Worm (Caenorhabditis elegans): ENCODE measurements around the gene fbxa-30.

DNA sequence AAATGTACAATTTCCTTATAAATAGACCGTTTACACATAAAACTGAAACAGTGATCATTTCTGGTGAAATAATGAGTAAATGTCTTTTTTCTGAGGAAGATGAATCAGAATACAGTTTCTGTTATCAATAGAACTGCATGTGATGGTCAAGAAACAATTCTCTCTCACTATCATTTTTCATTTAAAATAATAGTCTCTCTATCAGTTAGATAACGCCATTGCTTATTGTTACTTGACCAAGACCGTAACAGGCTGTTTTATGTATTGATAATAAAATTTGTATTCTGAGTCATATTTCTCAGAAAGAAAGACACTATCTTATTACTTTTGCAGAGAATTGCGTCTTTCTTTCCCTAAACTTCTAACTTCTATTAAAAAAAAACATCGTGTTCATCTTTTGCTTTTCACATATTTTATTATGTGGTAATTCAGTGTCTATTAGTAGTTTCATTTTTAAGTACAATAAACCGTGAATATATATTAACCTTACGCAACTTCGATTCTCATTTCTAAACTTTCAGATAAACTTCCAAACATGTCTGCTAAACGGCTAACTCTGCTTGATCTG is 19.8 kb upstream of the fbxa-30 start, which contains the start of gene fbxa-35:
- TF ChIP-seq ref-2 (tag; optimal IDR thresholded peaks at IDR 0.05) (no peak), syd-9 (tag; optimal IDR thresholded peaks at IDR 0.05) (no peak), zip-5 (tag; optimal IDR thresholded peaks at IDR 0.05) (no peak), nhr-11 (tag; optimal IDR thresholded peaks at IDR 0.05) (no peak), ceh-45 (GFP tag; IDR thresholded peaks at IDR 0.05) (no peak), pha-4 (tag; optimal IDR thresholded peaks at IDR 0.05) (no peak)

Data from whole organism, late embryonic.